Worm (Caenorhabditis elegans): ENCODE results near the gene srh-289.

srh-289 gene

ce11 chrV:17821805-17822204, 27.9 kb upstream of the srh-289 start, which contains the start of gene srh-300:
Gene srh-300 (plus strand): TSS chrV:17822105.
- TF ChIP-seq hpl-2 (GFP tag; optimal IDR thresholded peaks at IDR 0.05) (no peak), dsc-1 (tag; optimal IDR thresholded peaks at IDR 0.05) (no peak), nhr-47 (tag; optimal IDR thresholded peaks at IDR 0.05) (no peak), lin-13 (GFP tag; optimal IDR thresholded peaks at IDR 0.05) (no peak), isw-1 (GFP tag; IDR thresholded peaks at IDR 0.05) (no peak), lin-39 (tag; optimal IDR thresholded peaks at IDR 0.05) (no peak), C16A3.4 (tag; optimal IDR thresholded peaks at IDR 0.05) (no peak), mef-2 (tag; optimal IDR thresholded peaks at IDR 0.05) (no peak), sox-4 (tag; optimal IDR thresholded peaks at IDR 0.05) (no peak), pqm-1 (tag; optimal IDR thresholded peaks at IDR 0.05) (no peak), ceh-63 (GFP tag; optimal IDR thresholded peaks at IDR 0.05) (no peak), lin-14 (GFP tag; optimal IDR thresholded peaks at IDR 0.05) (no peak), lsy-2 (tag; optimal IDR thresholded peaks at IDR 0.05) (no peak), rnt-1 (tag; optimal IDR thresholded peaks at IDR 0.05) (no peak), xbp-1 (tag; optimal IDR thresholded peaks at IDR 0.05) (no peak)

- no peak for TF ChIP-seq efl-1 (optimal IDR thresholded peaks at IDR 0.05)
- peak in 1 of 2 experiments; percentile 23 for TF ChIP-seq efl-1 (GFP tag; optimal IDR thresholded peaks at IDR 0.05 in 1 of 2)
- TF ChIP-seq nhr-85 (tag): no peak
Measured at ce11 chrV:17819704-17820103, 25.8 kb upstream of the srh-289 start.

- TF ChIP-seq efl-1 (optimal IDR thresholded peaks at IDR 0.05) (no peak), efl-1 (GFP tag; optimal IDR thresholded peaks at IDR 0.05 in 1 of 2) (peak in 1 of 2 experiments; percentile 14), mep-1 (tag; optimal IDR thresholded peaks at IDR 0.05) (no peak)
Measured at ce11 chrV:17818567-17818966, 24.7 kb upstream of the srh-289 start, which contains the start of gene srh-298. Gene srh-298 (plus strand): TSS chrV:17818867.

- no peak for TF ChIP-seq zip-4 (GFP tag; optimal IDR thresholded peaks at IDR 0.05)
- TF ChIP-seq skn-1 (tag; optimal IDR thresholded peaks at IDR 0.05): no peak
- TF ChIP-seq nhr-84 (tag; optimal IDR thresholded peaks at IDR 0.05): no peak
- TF ChIP-seq fkh-4 (tag; optimal IDR thresholded peaks at IDR 0.05; ENCODE audit: borderline replicate concordance): no peak
- TF ChIP-seq mdl-1 (tag; optimal IDR thresholded peaks at IDR 0.05): no peak
- TF ChIP-seq ceh-88 (GFP tag; IDR thresholded peaks at IDR 0.05): no peak
- TF ChIP-seq lin-39 (tag; optimal IDR thresholded peaks at IDR 0.05): no peak
- TF ChIP-seq aly-2 (tag; optimal IDR thresholded peaks at IDR 0.05): no peak
- no peak for TF ChIP-seq efl-3 (GFP tag; optimal IDR thresholded peaks at IDR 0.05)
- TF ChIP-seq rnt-1 (tag; optimal IDR thresholded peaks at IDR 0.05): no peak
- TF ChIP-seq nhr-90 (tag; optimal IDR thresholded peaks at IDR 0.05; ENCODE audit: poor library complexity): no peak
- TF ChIP-seq ceh-63 (GFP tag; optimal IDR thresholded peaks at IDR 0.05): no peak
- TF ChIP-seq nhr-12 (tag; optimal IDR thresholded peaks at IDR 0.05): no peak
- TF ChIP-seq unc-130 (tag; optimal IDR thresholded peaks at IDR 0.05): no peak
- no peak for TF ChIP-seq egl-13 (tag; optimal IDR thresholded peaks at IDR 0.05)
- no peak for TF ChIP-seq nhr-11 (tag; optimal IDR thresholded peaks at IDR 0.05)
- no peak for TF ChIP-seq ztf-4 (tag; optimal IDR thresholded peaks at IDR 0.05)
- TF ChIP-seq hpl-2 (GFP tag; optimal IDR thresholded peaks at IDR 0.05): no peak
- TF ChIP-seq efl-1 (optimal IDR thresholded peaks at IDR 0.05): no peak
- TF ChIP-seq efl-1 (GFP tag; optimal IDR thresholded peaks at IDR 0.05 in 1 of 2): no peak
- no peak for TF ChIP-seq ceh-90 (tag; optimal IDR thresholded peaks at IDR 0.05)
Measured at ce11 chrV:17812127-17812526, 18.2 kb upstream of the srh-289 start.

- TF ChIP-seq egl-27 (tag; optimal IDR thresholded peaks at IDR 0.05): no peak
- no peak for TF ChIP-seq zag-1 (tag; optimal IDR thresholded peaks at IDR 0.05)
- TF ChIP-seq ets-5 (GFP tag; IDR thresholded peaks at IDR 0.05): no peak
- TF ChIP-seq unc-62 (GFP tag; optimal IDR thresholded peaks at IDR 0.05): no peak
- no peak for TF ChIP-seq dsc-1 (tag; optimal IDR thresholded peaks at IDR 0.05)
- no peak for TF ChIP-seq C16A3.4 (tag; optimal IDR thresholded peaks at IDR 0.05)
- TF ChIP-seq Y116A8C.19 (tag; optimal IDR thresholded peaks at IDR 0.05; ENCODE audit: borderline replicate concordance): no peak
- no peak for TF ChIP-seq mef-2 (tag; optimal IDR thresholded peaks at IDR 0.05)
- no peak for TF ChIP-seq unc-30 (tag; optimal IDR thresholded peaks at IDR 0.05)
- TF ChIP-seq lin-15B (tag; optimal IDR thresholded peaks at IDR 0.05): no peak
- no peak for TF ChIP-seq mdl-1 (tag; optimal IDR thresholded peaks at IDR 0.05)
- no peak for TF ChIP-seq rnt-1 (tag; optimal IDR thresholded peaks at IDR 0.05)
- no peak for TF ChIP-seq mep-1 (tag; optimal IDR thresholded peaks at IDR 0.05)
- TF ChIP-seq F16B12.6 (tag; optimal IDR thresholded peaks at IDR 0.05): no peak
- no peak for TF ChIP-seq alr-1 (tag; optimal IDR thresholded peaks at IDR 0.05; ENCODE audit: borderline replicate concordance)
- no peak for TF ChIP-seq nhr-71 (tag; optimal IDR thresholded peaks at IDR 0.05)
Measured at ce11 chrV:17810053-17810452, 16.2 kb upstream of the srh-289 start, which contains the start of gene srh-296. Gene srh-296 (plus strand): TSS chrV:17810353.
